Worm (Caenorhabditis elegans) whole organism, L1 larva: Measurements from ENCODE around the gene lbp-9.

Experiments used
- F16B12.6 ChIP-seq: fragments of 150-350 bp; optimal IDR thresholded peaks from 2 replicates; lab custom pipeline; 2014; ENCODE audit warnings: missing biosample characterization, missing genetic modification characterization
- ama-1 ChIP-seq: fragments of 150-350 bp; optimal IDR thresholded peaks from 2 replicates; lab custom pipeline; 2014
- ceh-82 ChIP-seq, 3 experiments: fragments of 150-350 bp in 1 of 3; sonication (generic microtip) in 2 of 3; optimal IDR thresholded peaks; 2 replicates each; lab custom pipeline; 2014 to 2017; ENCODE audit warnings: missing biosample characterization in 3 of 3, missing genetic modification characterization in 3 of 3
- fkh-8 ChIP-seq: sonication (generic microtip); optimal IDR thresholded peaks from 2 replicates; lab custom pipeline; 2016; ENCODE audit warnings: mild to moderate bottlenecking, missing genetic modification characterization, missing compliant biosample characterization
- fos-1 ChIP-seq: fragments of 150-350 bp; optimal IDR thresholded peaks from 2 replicates; lab custom pipeline; 2014; ENCODE audit warnings: missing biosample characterization, missing genetic modification characterization
- nhr-28 ChIP-seq: fragments of 150-350 bp; optimal IDR thresholded peaks from 2 replicates; lab custom pipeline; 2014; ENCODE audit warnings: missing biosample characterization, missing genetic modification characterization
- nhr-77 ChIP-seq: fragments of 150-350 bp; optimal IDR thresholded peaks from 2 replicates; lab custom pipeline; 2014; ENCODE audit warnings: missing biosample characterization, missing genetic modification characterization
- sox-4 ChIP-seq: sonication (generic microtip); optimal IDR thresholded peaks from 2 replicates; lab custom pipeline; 2016; ENCODE audit warnings: missing genetic modification characterization, missing compliant biosample characterization
- unc-30 ChIP-seq: sonication (generic microtip); optimal IDR thresholded peaks from 2 replicates; lab custom pipeline; 2017; ENCODE audit warnings: missing biosample characterization, missing genetic modification characterization

- TF ChIP-seq F16B12.6 (tag; lab: Kevin White, UChicago): no peak
- no peak for TF ChIP-seq nhr-77 (tag; lab: Kevin White, UChicago)
- TF ChIP-seq unc-30 (tag; lab: Kevin White, UChicago): no peak
- TF ChIP-seq nhr-28 (tag; lab: Kevin White, UChicago): no peak
- no peak for TF ChIP-seq ama-1 (lab: Kevin White, UChicago)
- TF ChIP-seq fos-1: no peak
- TF ChIP-seq ceh-82 (tag; optimal IDR thresholded peaks at IDR 0.05; lab: Kevin White, UChicago): no peak
- no peak for TF ChIP-seq fkh-8 (tag; lab: Kevin White, UChicago)
- no peak for TF ChIP-seq sox-4
Measured at ce11 chrV:2030661-2031060, 37.6 kb upstream of the lbp-9 start.
